Worm (Caenorhabditis elegans): ENCODE measurements around the gene Y46G5A.18.

ce11 chrII:12796040-12796502 lies 9.0 kb downstream of the Y46G5A.18 start, which contains the start of gene cpt-1:
- TF ChIP-seq hmg-11 (tag; optimal IDR thresholded peaks at IDR 0.05) (no peak), zag-1 (tag; optimal IDR thresholded peaks at IDR 0.05) (no peak), ZK546.5 (tag; optimal IDR thresholded peaks at IDR 0.05) (no peak), lsy-12 (tag; optimal IDR thresholded peaks at IDR 0.05) (no peak), ceh-82 (tag; optimal IDR thresholded peaks at IDR 0.05) (no peak), unc-62 (GFP tag; optimal IDR thresholded peaks at IDR 0.05) (no peak), ceh-16 (tag; optimal IDR thresholded peaks at IDR 0.05) (no peak)
